Worm (Caenorhabditis elegans) whole organism, L1 larva: ENCODE data around the gene txdc-12.2.

Experiments
- ama-1 ChIP-seq: fragments of 150-350 bp; optimal IDR thresholded peaks from 2 replicates; lab custom pipeline; 2014
- ceh-63 ChIP-seq: fragments of 200-800 bp; sonication (Bioruptor generic); optimal IDR thresholded peaks from 2 replicates; lab custom pipeline; 2018; ENCODE audit warnings: mild to moderate bottlenecking, missing genetic modification characterization, missing compliant biosample characterization
- ceh-8 ChIP-seq: fragments of 200-800 bp; sonication (Bioruptor generic); optimal IDR thresholded peaks from 2 replicates; lab custom pipeline; 2018; ENCODE audit warnings: mild to moderate bottlenecking, missing genetic modification characterization, moderate library complexity, missing compliant biosample characterization
- ceh-88 ChIP-seq: fragments of 200-800 bp; sonication (Bioruptor generic); IDR thresholded peaks from 2 replicates; pipeline ENCODE4 v1.3.6; 2022; ENCODE audit warnings: missing genetic modification characterization, missing compliant biosample characterization
- ces-1 ChIP-seq: fragments of 150-350 bp; optimal IDR thresholded peaks from 2 replicates; lab custom pipeline; 2014; ENCODE audit warnings: missing biosample characterization, missing genetic modification reagents, missing genetic modification characterization
- efl-3 ChIP-seq: fragments of 200-800 bp; sonication (Bioruptor generic); optimal IDR thresholded peaks from 2 replicates; lab custom pipeline; 2018; ENCODE audit warnings: mild to moderate bottlenecking, missing genetic modification characterization, missing compliant biosample characterization
- egl-13 ChIP-seq: sonication (generic microtip); optimal IDR thresholded peaks from 2 replicates; lab custom pipeline; 2016; ENCODE audit warnings: missing genotype, missing genetic modification reagents, missing genetic modification characterization, missing compliant biosample characterization
- egl-27 ChIP-seq, 2 experiments: fragments of 150-350 bp in 1 of 2; sonication (generic microtip); optimal IDR thresholded peaks; 3 replicates each; lab custom pipeline; 2017 to 2018; ENCODE audit warnings: missing biosample characterization in 2 of 2, missing genetic modification characterization in 2 of 2, missing genetic modification reagents in 2 of 2
- elt-2 ChIP-seq: sonication (generic microtip); optimal IDR thresholded peaks from 2 replicates; lab custom pipeline; 2016; ENCODE audit warnings: missing genetic modification characterization, mild to moderate bottlenecking, inconsistent platforms, missing compliant biosample characterization, missing genetic modification reagents
- fkh-10 ChIP-seq: sonication (generic microtip); optimal IDR thresholded peaks from 2 replicates; lab custom pipeline; 2017; ENCODE audit warnings: missing biosample characterization, missing genetic modification reagents, missing genetic modification characterization
- hlh-17 ChIP-seq: fragments of 200-800 bp; sonication (Bioruptor generic); optimal IDR thresholded peaks from 2 replicates; lab custom pipeline; 2018; ENCODE audit warnings: missing genetic modification characterization, mild to moderate bottlenecking, missing compliant biosample characterization, moderate library complexity, borderline replicate concordance
- hlh-4 ChIP-seq: sonication (generic microtip); optimal IDR thresholded peaks from 2 replicates; lab custom pipeline; 2016; ENCODE audit warnings: mild to moderate bottlenecking, missing genetic modification characterization, missing compliant biosample characterization
- hpl-2 ChIP-seq: fragments of 150-350 bp; optimal IDR thresholded peaks from 2 replicates; lab custom pipeline; 2014; ENCODE audit warnings: missing biosample characterization, missing genetic modification reagents, missing genetic modification characterization
- lin-13 ChIP-seq: fragments of 150-350 bp; optimal IDR thresholded peaks from 2 replicates; lab custom pipeline; 2014; ENCODE audit warnings: missing biosample characterization, missing genetic modification reagents, missing genetic modification characterization
- lin-14 ChIP-seq: fragments of 200-800 bp; sonication (Bioruptor generic); optimal IDR thresholded peaks from 2 replicates; lab custom pipeline; 2018; ENCODE audit warnings: mild to moderate bottlenecking, missing genetic modification characterization, moderate library complexity, missing compliant biosample characterization
- mab-9 ChIP-seq: fragments of 200-800 bp; sonication (Bioruptor generic); IDR thresholded peaks from 2 replicates; pipeline ENCODE4 v1.3.6; 2022; ENCODE audit warnings: missing genetic modification reagents, missing genetic modification characterization, missing compliant biosample characterization
- nhr-11 ChIP-seq: fragments of 150-350 bp; optimal IDR thresholded peaks from 2 replicates; lab custom pipeline; 2014; ENCODE audit warnings: missing biosample characterization, missing genetic modification characterization
- nhr-12 ChIP-seq: sonication (generic microtip); optimal IDR thresholded peaks from 2 replicates; lab custom pipeline; 2017; ENCODE audit warnings: missing biosample characterization, missing genetic modification characterization
- nhr-19 ChIP-seq: fragments of 200-800 bp; sonication (Bioruptor generic); conservative IDR thresholded peaks from 2 replicates; pipeline ENCODE4 v1.3.6; 2022; ENCODE audit warnings: missing genetic modification characterization, missing compliant biosample characterization
- nhr-20 ChIP-seq: sonication (generic microtip); optimal IDR thresholded peaks from 2 replicates; lab custom pipeline; 2016; ENCODE audit warnings: mild to moderate bottlenecking, missing genetic modification characterization, missing compliant biosample characterization
- pax-3 ChIP-seq: fragments of 200-800 bp; sonication (Bioruptor generic); optimal IDR thresholded peaks from 2 replicates; lab custom pipeline; 2018; ENCODE audit warnings: mild to moderate bottlenecking, missing genetic modification characterization, moderate library complexity, missing compliant biosample characterization
- sptf-1 ChIP-seq: fragments of 150-350 bp; optimal IDR thresholded peaks from 2 replicates; lab custom pipeline; 2014; ENCODE audit warnings: missing biosample characterization, missing genetic modification characterization
- swsn-7 ChIP-seq: sonication (generic microtip); optimal IDR thresholded peaks from 2 replicates; lab custom pipeline; 2016; ENCODE audit warnings: missing genetic modification characterization, missing compliant biosample characterization
- tbx-2 ChIP-seq: sonication (generic microtip); optimal IDR thresholded peaks from 2 replicates; lab custom pipeline; 2016; ENCODE audit warnings: missing genetic modification characterization, missing compliant biosample characterization
- unc-30 ChIP-seq: sonication (generic microtip); optimal IDR thresholded peaks from 2 replicates; lab custom pipeline; 2017; ENCODE audit warnings: missing biosample characterization, missing genetic modification characterization
- xbp-1 ChIP-seq: sonication (generic microtip); optimal IDR thresholded peaks from 2 replicates; lab custom pipeline; 2016; ENCODE audit warnings: missing genetic modification characterization, missing compliant biosample characterization

Gene txdc-12.2

DNA sequence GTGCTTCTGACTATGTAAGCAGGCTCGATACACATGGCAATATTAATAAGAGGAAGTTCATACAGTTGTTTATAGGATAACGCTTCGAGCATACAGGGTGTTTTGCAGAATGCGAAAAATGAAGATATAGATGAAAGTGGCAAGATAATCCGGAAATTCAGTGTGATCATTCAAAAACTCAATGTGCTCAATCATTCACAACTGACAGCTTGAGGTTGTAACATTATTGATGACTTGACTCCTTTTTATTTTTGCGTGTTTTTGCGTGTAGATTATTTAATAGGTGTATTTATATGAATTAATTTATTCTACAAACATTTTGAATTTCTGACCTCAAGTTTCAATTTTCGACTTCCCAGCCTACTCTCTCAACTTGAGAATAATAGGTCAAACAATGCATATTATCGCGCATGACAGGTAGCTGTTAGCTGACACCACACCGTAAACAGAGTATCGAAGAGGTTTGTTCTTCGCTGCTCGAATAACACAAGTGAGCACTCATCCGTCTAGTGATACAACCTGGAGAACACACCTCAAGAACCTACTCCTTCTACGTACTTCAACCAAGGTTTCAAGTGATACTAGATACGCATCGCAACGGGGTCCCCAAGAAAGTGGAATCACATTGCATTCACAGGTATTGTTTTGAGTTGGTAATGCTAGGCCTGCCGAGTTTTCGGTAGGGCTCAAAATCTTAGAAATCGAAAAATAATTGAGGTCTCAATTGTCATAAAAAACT is 26.9 kb upstream of the txdc-12.2 start:
- no peak for TF ChIP-seq hlh-17 (GFP tag; lab: Kevin White, UChicago)

DNA sequence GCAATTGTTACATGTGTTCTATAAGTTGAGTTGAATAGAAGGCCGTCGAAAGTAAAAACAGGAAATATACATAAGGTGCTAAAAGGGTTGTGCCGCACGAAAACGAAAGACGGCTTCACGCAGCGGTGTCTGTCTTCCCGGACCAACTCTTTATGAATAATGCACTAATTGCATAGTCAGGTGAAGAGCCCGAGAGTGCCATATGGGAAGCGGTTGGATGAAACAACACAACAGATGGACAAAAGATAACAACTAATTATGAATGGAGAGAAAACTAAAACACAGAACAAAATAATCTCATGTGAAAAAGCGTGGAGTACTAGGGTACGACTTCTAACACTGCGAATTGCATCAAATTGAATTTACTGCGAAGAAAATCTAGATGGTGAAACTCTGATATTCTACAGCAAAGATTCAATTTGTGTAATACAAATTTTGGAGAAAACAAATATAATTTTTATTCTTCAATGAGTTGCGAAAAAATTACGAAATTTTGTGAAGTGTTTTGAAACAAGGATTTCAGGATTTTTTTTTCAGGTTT is 25.3 kb upstream of the txdc-12.2 start:
- TF ChIP-seq nhr-20 (tag; lab: Kevin White, UChicago), result no peak
- TF ChIP-seq ceh-88, result no peak
- TF ChIP-seq fkh-10 (GFP tag; lab: Kevin White, UChicago), result peak; percentile 43
- no peak for TF ChIP-seq ama-1 (lab: Kevin White, UChicago)
- peak; percentile 12 for TF ChIP-seq lin-14 (GFP tag; lab: Kevin White, UChicago)
- TF ChIP-seq ceh-8 (GFP tag; lab: Kevin White, UChicago), result peak; percentile 21
- TF ChIP-seq hpl-2 (GFP tag; lab: Kevin White, UChicago), result no peak

DNA sequence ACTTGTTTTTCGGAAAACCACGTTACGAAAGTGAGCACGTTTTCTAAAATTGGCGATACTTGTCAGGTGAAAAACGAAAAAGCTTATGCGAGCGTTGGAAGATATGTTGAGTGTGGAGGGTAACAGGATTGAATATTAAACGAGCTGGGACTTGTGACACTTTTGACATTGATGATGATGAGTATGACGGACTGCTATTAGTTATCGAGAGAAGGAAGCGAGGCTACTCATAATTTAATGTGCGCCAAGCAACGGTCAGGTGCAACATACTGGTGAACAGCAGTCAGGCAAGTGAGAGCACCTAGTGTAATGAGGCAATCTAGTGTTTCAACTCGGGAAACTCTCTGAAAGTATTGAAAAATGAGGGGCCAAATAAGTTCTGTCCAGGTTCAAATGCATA is 24.0 kb upstream of the txdc-12.2 start:
- TF ChIP-seq ceh-63 (peak; percentile 42), ces-1 (GFP tag; lab: Kevin White, UChicago) (no peak), nhr-11 (tag; lab: Kevin White, UChicago) (no peak), tbx-2 (tag; lab: Kevin White, UChicago) (no peak)

DNA sequence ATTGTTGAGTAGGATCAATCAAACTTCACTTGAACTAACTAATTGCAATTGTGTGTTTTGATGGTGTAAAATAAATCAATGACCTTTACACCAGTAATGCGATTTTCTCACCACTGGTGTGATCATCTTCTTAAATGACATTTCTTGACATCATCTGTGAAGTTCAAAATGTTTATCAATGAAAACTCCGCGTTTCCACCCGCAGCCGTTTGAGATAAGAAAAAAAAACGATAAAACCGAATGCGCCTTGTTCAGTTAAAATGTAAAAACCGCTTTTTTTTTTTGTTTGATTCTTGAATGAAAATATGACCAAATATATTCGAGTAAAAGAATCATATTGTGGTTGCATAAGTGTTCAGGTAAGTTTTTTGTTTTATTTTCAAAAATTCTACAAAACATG is 22.6 kb upstream of the txdc-12.2 start, which contains the start of gene Y102A11A.1:
Y102A11A.1 (plus strand) TSS at position 223 of the 400 bp plus-strand sequence.
- TF ChIP-seq nhr-12 (tag; lab: Kevin White, UChicago), result no peak
- TF ChIP-seq pax-3 (tag; lab: Kevin White, UChicago), result no peak
- no peak for TF ChIP-seq sptf-1
- no peak for TF ChIP-seq egl-13 (tag; lab: Kevin White, UChicago)
- TF ChIP-seq egl-27 (tag; optimal IDR thresholded peaks at IDR 0.05; lab: Kevin White, UChicago), result no peak
- peak; percentile 48 for TF ChIP-seq elt-2 (tag; lab: Kevin White, UChicago)
- no peak for TF ChIP-seq unc-30 (tag; lab: Kevin White, UChicago)
- TF ChIP-seq hlh-4, result no peak
- no peak for TF ChIP-seq lin-13 (GFP tag; lab: Kevin White, UChicago)

DNA sequence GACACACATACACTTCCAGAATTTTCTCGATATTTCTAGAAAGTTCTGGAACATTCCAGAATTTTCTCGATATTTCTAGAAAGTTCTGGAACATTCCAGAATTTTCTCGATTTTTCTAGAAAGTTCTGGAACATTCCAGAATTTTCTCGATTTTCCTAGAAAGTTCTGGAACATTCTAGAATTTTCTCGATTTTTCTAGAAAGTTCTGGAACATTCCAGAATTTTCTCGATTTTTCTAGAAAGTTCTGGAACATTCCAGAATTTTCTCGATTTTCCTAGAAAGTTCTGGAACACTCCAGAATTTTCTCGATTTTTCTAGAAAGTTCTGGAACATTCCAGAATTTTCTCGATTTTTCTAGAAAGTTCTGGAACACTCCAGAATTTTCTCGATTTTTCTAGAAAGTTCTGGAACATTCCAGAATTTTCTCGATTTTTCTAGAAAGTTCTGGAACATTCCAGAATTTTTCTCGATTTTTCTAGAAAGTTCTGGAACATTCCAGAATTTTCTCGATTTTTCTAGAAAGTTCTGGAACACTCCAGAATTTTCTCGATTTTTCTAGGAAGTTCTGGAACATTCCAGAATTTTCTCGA is 16.3 kb upstream of the txdc-12.2 start:
- TF ChIP-seq mab-9 (GFP tag; lab: Robert Waterston, UW), result peak; percentile 57; the same call in 1 of the 2 replicates

DNA sequence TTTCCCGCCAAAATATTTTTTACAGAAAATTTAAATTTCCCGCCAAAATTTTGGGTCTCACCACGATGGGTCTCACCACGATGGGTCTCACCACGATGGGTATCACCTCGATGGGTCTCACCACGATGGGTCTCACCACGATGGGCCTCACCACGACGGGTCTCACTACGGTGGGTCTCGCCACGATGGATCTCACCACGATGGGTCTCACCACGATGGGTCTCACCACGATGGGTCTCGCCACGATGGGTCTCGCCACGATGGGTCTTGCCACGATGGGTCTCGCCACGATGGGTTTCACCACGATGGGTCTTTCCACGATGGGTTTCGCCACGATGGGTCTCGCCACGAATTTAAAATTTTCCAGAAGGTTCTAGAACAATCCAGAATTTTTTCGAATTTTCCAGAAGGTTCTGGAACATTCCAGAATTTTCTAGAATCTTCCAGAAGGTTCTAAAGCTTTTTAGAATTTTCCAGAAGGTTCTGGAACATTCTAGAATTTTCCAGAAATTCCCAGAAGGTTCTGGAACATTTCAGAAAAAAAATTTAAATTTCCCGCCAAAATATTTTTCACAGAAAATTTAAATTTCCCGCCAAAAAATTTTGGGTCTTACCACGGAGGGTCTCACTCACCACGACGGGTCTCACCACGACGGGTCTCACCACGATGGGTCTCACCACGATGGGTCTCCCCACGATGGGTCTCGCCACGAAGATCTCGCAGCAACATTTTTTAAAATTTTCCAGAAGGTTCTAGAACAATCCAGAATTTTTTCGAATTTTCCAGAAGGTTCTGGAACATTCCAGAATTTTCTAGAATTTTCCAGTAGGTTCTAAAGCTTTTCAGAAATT is 15.5 kb upstream of the txdc-12.2 start:
- 0 out of 2 replicates have a peak, but pooled peaks have one; percentile 4 for TF ChIP-seq nhr-19

DNA sequence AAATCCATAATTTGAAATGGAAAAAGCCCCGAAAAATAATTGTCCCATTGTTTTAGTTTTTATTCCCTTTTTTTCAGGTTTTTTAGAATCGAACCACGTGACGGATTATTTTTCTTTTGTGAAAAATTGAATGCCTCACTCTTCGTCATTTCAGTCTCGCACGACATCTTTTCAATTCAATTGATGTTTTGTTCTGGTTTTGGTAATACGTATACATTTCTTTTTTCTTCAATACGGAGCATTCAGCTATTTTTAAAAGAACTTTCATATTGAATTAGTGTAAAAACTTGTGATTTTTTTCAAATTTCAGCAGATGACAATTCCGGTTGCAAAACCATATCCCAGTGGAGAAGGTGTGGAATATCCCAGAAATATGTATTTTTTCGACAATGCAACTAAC is 9.5 kb upstream of the txdc-12.2 start, which contains the start of gene F49H12.7:
F49H12.7 (plus strand) TSS at position 301 of the 400 bp plus-strand sequence.
- TF ChIP-seq swsn-7 (no peak), pax-3 (tag; lab: Kevin White, UChicago) (peak; percentile 50), xbp-1 (tag; lab: Kevin White, UChicago) (no peak), ama-1 (lab: Kevin White, UChicago) (no peak), efl-3 (GFP tag; lab: Kevin White, UChicago) (no peak)
